Worm (Caenorhabditis elegans) whole organism, early embryonic: ENCODE data around the gene Y49F6B.20.
"Not testable (repeated sequence)": the region's sequence is repeated elsewhere in the genome, so short reads cannot be mapped to it uniquely, and the experiment has no call there.

Source experiments
- B0310.2 ChIP-seq: sonication (generic microtip); optimal IDR thresholded peaks from 2 replicates; lab custom pipeline; 2016; ENCODE audit warnings: mild to moderate bottlenecking, missing genetic modification characterization, missing compliant biosample characterization
- F13C5.2 ChIP-seq: sonication (generic microtip); optimal IDR thresholded peaks from 2 replicates; lab custom pipeline; 2017; ENCODE audit warnings: mild to moderate bottlenecking, missing genetic modification characterization, inconsistent platforms, missing compliant biosample characterization
- aly-1 ChIP-seq: sonication (generic microtip); optimal IDR thresholded peaks from 2 replicates; lab custom pipeline; 2016; ENCODE audit warnings: missing genetic modification characterization, missing compliant biosample characterization
- ama-1 ChIP-seq: fragments of 150-350 bp; optimal IDR thresholded peaks from 2 replicates; lab custom pipeline; 2014
- ceh-13 ChIP-seq: fragments of 200-800 bp; sonication (Bioruptor generic); optimal IDR thresholded peaks from 2 replicates; lab custom pipeline; 2018; ENCODE audit warnings: mild to moderate bottlenecking, missing genetic modification characterization, missing compliant biosample characterization
- ceh-36 ChIP-seq: sonication (generic microtip); optimal IDR thresholded peaks from 2 replicates; lab custom pipeline; 2016; ENCODE audit warnings: missing genetic modification characterization, inconsistent platforms, missing compliant biosample characterization
- ets-7 ChIP-seq: sonication (generic microtip); optimal IDR thresholded peaks from 2 replicates; lab custom pipeline; 2016; ENCODE audit warnings: missing genotype, missing genetic modification characterization, missing compliant biosample characterization
- flt-1 ChIP-seq: fragments of 200-800 bp; sonication (Bioruptor generic); IDR thresholded peaks from 2 replicates; pipeline ENCODE4 v1.3.6; 2022; ENCODE audit warnings: missing genetic modification characterization, missing compliant biosample characterization
- hmbx-1 ChIP-seq: sonication (generic microtip); optimal IDR thresholded peaks from 2 replicates; lab custom pipeline; 2016; ENCODE audit warnings: mild to moderate bottlenecking, missing genetic modification characterization, missing compliant biosample characterization
- hmg-4 ChIP-seq: fragments of 200-800 bp; sonication (Bioruptor generic); optimal IDR thresholded peaks from 2 replicates; lab custom pipeline; 2018; ENCODE audit warnings: mild to moderate bottlenecking, missing genetic modification characterization, missing compliant biosample characterization
- hnd-1 ChIP-seq: sonication (generic microtip); optimal IDR thresholded peaks from 2 replicates; lab custom pipeline; 2016; ENCODE audit warnings: missing genetic modification characterization, missing compliant biosample characterization
- pes-1 ChIP-seq: fragments of 200-800 bp; sonication (Bioruptor generic); IDR thresholded peaks from 2 replicates; pipeline ENCODE4 v1.3.6; 2022; ENCODE audit warnings: missing genetic modification reagents, missing genetic modification characterization, missing compliant biosample characterization
- scrt-1 ChIP-seq: fragments of 200-800 bp; sonication (Bioruptor generic); IDR thresholded peaks from 2 replicates; pipeline ENCODE4 v1.3.6; 2022; ENCODE audit warnings: missing genetic modification characterization, missing compliant biosample characterization
- sea-1 ChIP-seq: fragments of 200-800 bp; sonication (Bioruptor generic); conservative IDR thresholded peaks from 2 replicates; pipeline ENCODE4 v1.3.6; 2022; ENCODE audit warnings: missing genetic modification characterization, missing compliant biosample characterization
- tbx-11 ChIP-seq: fragments of 200-800 bp; sonication (Bioruptor generic); IDR thresholded peaks from 2 replicates; pipeline ENCODE4 v1.3.6; 2022; ENCODE audit warnings: missing genetic modification characterization, missing compliant biosample characterization
- tbx-37 ChIP-seq: fragments of 200-800 bp; sonication (Bioruptor generic); conservative IDR thresholded peaks from 2 replicates; pipeline ENCODE4 v1.3.6; 2022; ENCODE audit warnings: missing genetic modification reagents, missing genetic modification characterization, missing compliant biosample characterization
- tra-4 ChIP-seq: sonication (generic microtip); optimal IDR thresholded peaks from 2 replicates; lab custom pipeline; 2017; ENCODE audit warnings: missing genetic modification characterization, missing compliant biosample characterization

Y49F6B.20 gene

ce11 chrII:3449514-3449913, 20.9 kb downstream of the Y49F6B.20 start, which contains the start of gene C16C8.14:
C16C8.14 (plus strand) TSS chrII:3449814.
- not testable (repeated sequence) for TF ChIP-seq pes-1 (GFP tag; lab: Robert Waterston, UW); ceh-13; tbx-11 (GFP tag; lab: Robert Waterston, UW)

DNA sequence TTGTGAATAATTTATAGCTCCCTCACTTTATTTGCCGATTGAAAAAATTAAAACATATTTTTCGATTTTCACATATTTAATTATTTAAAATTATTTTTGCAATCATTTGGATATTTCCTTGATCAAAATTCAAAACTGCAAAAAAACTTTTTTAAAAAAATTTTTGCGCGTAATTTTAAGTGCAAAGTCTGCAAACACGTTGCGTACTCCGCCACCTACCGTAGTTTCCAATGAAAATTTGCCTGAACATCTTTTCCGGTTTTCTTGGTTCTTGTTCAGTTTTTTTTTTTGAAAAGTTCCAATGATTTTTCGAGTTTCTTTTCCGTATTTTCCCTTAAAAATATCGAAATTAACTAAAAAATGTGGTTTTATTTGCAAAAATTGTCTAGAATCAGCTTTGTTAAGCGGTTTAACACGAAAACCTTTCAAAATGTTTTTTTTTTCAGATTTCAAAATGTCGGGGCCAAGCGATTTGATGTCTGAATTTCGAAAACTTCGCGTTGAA, 21.6 kb downstream of the Y49F6B.20 start, which contains the start of gene C16C8.25:
TSS of gene C16C8.25 (plus strand) at position 455 of the 505 bp plus-strand sequence.
- TF ChIP-seq tra-4 (tag; lab: Kevin White, UChicago) (no peak), tbx-11 (GFP tag; lab: Robert Waterston, UW) (no peak), ceh-36 (no peak), flt-1 (GFP tag; lab: Robert Waterston, UW) (no peak), hmbx-1 (no peak), scrt-1 (no peak), aly-1 (no peak), B0310.2 (tag; lab: Kevin White, UChicago) (no peak), hnd-1 (no peak), tbx-37 (GFP tag; lab: Robert Waterston, UW) (no peak), ets-7 (tag; lab: Kevin White, UChicago) (no peak), ceh-13 (no peak), hmg-4 (GFP tag; lab: Kevin White, UChicago) (no peak)

DNA sequence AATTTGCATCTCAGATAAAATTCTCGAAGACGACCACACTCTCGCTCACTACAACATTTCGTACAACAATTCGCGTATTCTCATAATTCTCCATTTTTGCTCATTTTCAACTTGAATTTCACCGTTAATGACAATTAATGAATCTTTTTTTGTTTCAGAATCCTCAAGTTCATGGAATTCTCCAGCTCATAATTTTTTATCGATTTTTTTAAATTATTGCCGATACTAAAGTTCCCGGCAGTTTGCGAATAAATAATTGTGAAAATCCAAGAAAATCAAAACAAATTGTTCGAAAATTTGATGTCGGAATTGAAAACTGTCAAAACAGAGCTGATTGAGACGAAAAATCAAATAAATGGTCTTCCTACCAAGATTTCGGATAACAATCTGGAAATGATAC, 22.5 kb downstream of the Y49F6B.20 start, which contains the start of gene C16C8.21:
TSS of gene C16C8.21 (plus strand) at position 301 of the 400 bp plus-strand sequence.
- TF ChIP-seq ceh-13: no peak
- TF ChIP-seq aly-1: no peak
- no peak for TF ChIP-seq B0310.2 (tag; lab: Kevin White, UChicago)
- no peak for TF ChIP-seq hmbx-1
- no peak for TF ChIP-seq hmg-4 (GFP tag; lab: Kevin White, UChicago)
- no peak for TF ChIP-seq sea-1 (GFP tag; lab: Robert Waterston, UW)
- no peak for TF ChIP-seq F13C5.2 (tag; lab: Kevin White, UChicago)
- no peak for TF ChIP-seq scrt-1
- no peak for TF ChIP-seq pes-1 (GFP tag; lab: Robert Waterston, UW)
- TF ChIP-seq tbx-11 (GFP tag; lab: Robert Waterston, UW): no peak
- TF ChIP-seq ceh-36: no peak

DNA sequence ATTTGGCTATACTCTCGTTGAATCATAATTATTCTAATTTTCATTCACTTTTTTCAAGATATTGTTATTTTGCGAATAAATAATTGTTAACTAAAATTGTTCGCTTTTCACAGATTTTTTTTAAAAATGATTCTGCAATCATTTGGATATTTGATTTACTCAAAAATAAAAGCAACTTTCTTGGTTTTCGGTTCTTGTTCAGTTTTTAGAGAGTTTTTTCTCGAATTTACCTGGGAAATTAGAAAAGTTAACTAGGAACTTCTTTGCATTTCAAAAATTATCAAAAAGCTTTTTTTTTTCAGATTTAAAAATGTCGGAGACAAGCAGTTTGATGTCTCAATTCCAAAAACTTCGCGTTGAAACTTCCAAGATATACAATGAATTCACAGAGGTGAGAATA, 23.8 kb downstream of the Y49F6B.20 start, which contains the start of the genes C16C8.20 and gldi-6:
TSS of gene C16C8.20 (plus strand) at position 301 of the 400 bp plus-strand sequence.
TSS of gene gldi-6 (plus strand) at position 301 of the 400 bp plus-strand sequence.
- TF ChIP-seq ets-7 (tag; lab: Kevin White, UChicago) (no peak), hmg-4 (GFP tag; lab: Kevin White, UChicago) (no peak), tbx-37 (GFP tag; lab: Robert Waterston, UW) (no peak), F13C5.2 (tag; lab: Kevin White, UChicago) (no peak), hmbx-1 (no peak)

- no peak for TF ChIP-seq F13C5.2 (tag; lab: Kevin White, UChicago)
- no peak for TF ChIP-seq ama-1
- TF ChIP-seq B0310.2 (tag; lab: Kevin White, UChicago): no peak
- TF ChIP-seq sea-1 (GFP tag; lab: Robert Waterston, UW): no peak
- no peak for TF ChIP-seq ceh-13
- TF ChIP-seq tra-4 (tag; lab: Kevin White, UChicago): no peak
- no peak for TF ChIP-seq tbx-11 (GFP tag; lab: Robert Waterston, UW)
Observed at ce11 chrII:3445285-3445806, 25.1 kb downstream of the Y49F6B.20 start, which contains the start of the genes C16C8.5 and C16C8.16. C16C8.5 (minus strand) TSS chrII:3445385. C16C8.16 (plus strand) TSS chrII:3445756.

- TF ChIP-seq flt-1 (GFP tag; lab: Robert Waterston, UW) (no peak), hnd-1 (no peak), scrt-1 (no peak), ama-1 (no peak), tbx-37 (GFP tag; lab: Robert Waterston, UW) (no peak), ceh-13 (no peak), ceh-36 (no peak)
Observed at ce11 chrII:3444280-3444679, 26.2 kb downstream of the Y49F6B.20 start, which contains the start of gene C16C8.4. C16C8.4 (minus strand) TSS chrII:3444380.

ce11 chrII:3443154-3443553, 27.3 kb downstream of the Y49F6B.20 start, which contains the start of gene C16C8.22:
C16C8.22 (minus strand) TSS chrII:3443254.
- TF ChIP-seq hnd-1: no peak

DNA sequence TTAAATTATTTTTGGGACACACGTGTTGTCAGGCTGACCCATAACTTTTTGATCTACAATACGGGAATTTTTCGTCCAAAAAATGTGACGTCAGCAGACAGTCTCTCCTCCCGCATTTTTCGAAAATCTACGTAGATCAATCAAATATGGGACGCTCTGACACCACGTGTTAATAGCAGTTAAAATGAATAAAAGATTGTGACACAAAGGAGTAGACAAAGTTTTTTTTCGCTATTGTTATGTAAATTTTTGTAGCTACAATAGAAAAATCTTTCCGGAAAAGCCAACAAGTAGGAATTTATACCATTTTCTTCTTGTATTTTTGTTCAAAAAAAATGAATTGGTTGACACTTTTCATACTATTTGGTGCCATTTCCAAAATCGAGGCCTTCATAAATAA, 29.1 kb downstream of the Y49F6B.20 start, which contains the start of gene C16C8.27:
TSS of gene C16C8.27 (plus strand) at position 301 of the 400 bp plus-strand sequence.
- TF ChIP-seq pes-1 (GFP tag; lab: Robert Waterston, UW) (no peak), ets-7 (tag; lab: Kevin White, UChicago) (no peak), scrt-1 (no peak), B0310.2 (tag; lab: Kevin White, UChicago) (no peak), F13C5.2 (tag; lab: Kevin White, UChicago) (no peak), hnd-1 (no peak), ceh-13 (no peak), ceh-36 (no peak), flt-1 (GFP tag; lab: Robert Waterston, UW) (no peak), ama-1 (no peak), tbx-11 (GFP tag; lab: Robert Waterston, UW) (no peak), hmg-4 (GFP tag; lab: Kevin White, UChicago) (no peak), tra-4 (tag; lab: Kevin White, UChicago) (no peak), hmbx-1 (no peak), sea-1 (GFP tag; lab: Robert Waterston, UW) (no peak), tbx-37 (GFP tag; lab: Robert Waterston, UW) (no peak)
